Fruit fly (Drosophila melanogaster) whole organism, prepupa: ENCODE results near the gene CG7379.

Experiments used
- Blimp-1 ChIP-seq: fragments of 200-800 bp; sonication (Bioruptor generic); optimal IDR thresholded peaks from 3 replicates; lab custom pipeline; 2017; ENCODE audit warnings: missing biosample characterization, missing genetic modification characterization, mild to moderate bottlenecking, moderate library complexity, missing genetic modification reagents
- CG3032 ChIP-seq: fragments of 200-800 bp; optimal IDR thresholded peaks from 2 replicates; lab custom pipeline; 2019; ENCODE audit warnings: missing biosample characterization, mild to moderate bottlenecking, missing genetic modification characterization, moderate library complexity
- CG6808 ChIP-seq: fragments of 200-800 bp; sonication (Bioruptor generic); optimal IDR thresholded peaks from 3 replicates; lab custom pipeline; 2017; ENCODE audit warnings: missing biosample characterization, missing genetic modification characterization, mild to moderate bottlenecking, moderate library complexity, missing genetic modification reagents
- CG8319 ChIP-seq: fragments of 200-800 bp; sonication (Bioruptor generic); optimal IDR thresholded peaks from 3 replicates; lab custom pipeline; 2016; ENCODE audit warnings: missing biosample characterization, missing genetic modification characterization
- Eip93F ChIP-seq: fragments of 200-800 bp; sonication (Bioruptor generic); optimal IDR thresholded peaks from 2 replicates; lab custom pipeline; 2016; ENCODE audit warnings: missing biosample characterization, mild to moderate bottlenecking, missing genetic modification characterization
- Smox ChIP-seq: fragments of 200-800 bp; sonication (Bioruptor generic); optimal IDR thresholded peaks from 3 replicates; lab custom pipeline; 2016; ENCODE audit warnings: missing biosample characterization, missing genetic modification characterization
- achi ChIP-seq: fragments of 200-800 bp; sonication (Bioruptor generic); optimal IDR thresholded peaks from 3 replicates; lab custom pipeline; 2016; ENCODE audit warnings: missing biosample characterization, missing genetic modification characterization
- dsx ChIP-seq: fragments of 200-800 bp; optimal IDR thresholded peaks from 3 replicates; lab custom pipeline; 2019; ENCODE audit warnings: missing biosample characterization, mild to moderate bottlenecking, missing genetic modification characterization, moderate library complexity; ENCODE audit not compliant: poor library complexity, severe bottlenecking
- lz ChIP-seq: fragments of 200-800 bp; sonication (Bioruptor generic); optimal IDR thresholded peaks from 3 replicates; lab custom pipeline; 2016; ENCODE audit warnings: missing biosample characterization, missing genetic modification characterization
- topi ChIP-seq: fragments of 200-800 bp; sonication (Bioruptor generic); optimal IDR thresholded peaks from 3 replicates; lab custom pipeline; 2016; ENCODE audit warnings: missing biosample characterization, missing genetic modification characterization
- vri ChIP-seq: fragments of 200-800 bp; sonication (Bioruptor generic); optimal IDR thresholded peaks from 3 replicates; lab custom pipeline; 2016; ENCODE audit warnings: missing biosample characterization, mild to moderate bottlenecking, missing genetic modification characterization

DNA sequence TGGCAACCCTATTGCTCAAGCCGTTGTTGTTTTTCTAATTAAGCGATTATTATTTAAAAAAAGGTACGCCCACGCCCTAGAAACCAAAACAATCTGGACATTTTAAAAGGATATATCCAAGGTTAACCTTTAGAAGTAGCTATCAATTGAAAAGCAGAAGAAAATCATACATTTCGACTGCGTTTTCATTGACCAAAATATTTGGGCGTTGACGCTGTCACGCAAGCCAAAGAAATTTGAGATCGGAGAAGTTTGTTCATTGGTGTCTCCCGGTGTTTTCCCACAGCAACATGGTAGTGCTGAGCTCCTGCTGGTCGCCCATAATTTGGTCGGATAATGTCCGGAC, 3.1 kb downstream of the CG7379 start, which contains the start of gene pasi1:
- TF ChIP-seq lz (GFP tag; lab: Kevin White, UChicago): no peak
- no peak for TF ChIP-seq CG3032 (tag; lab: Kevin White, UChicago)
- no peak for TF ChIP-seq Blimp-1 (GFP tag; lab: Kevin White, UChicago)
- TF ChIP-seq Smox (GFP tag; lab: Kevin White, UChicago): no peak
- TF ChIP-seq vri: no peak
- TF ChIP-seq Eip93F (GFP tag; lab: Kevin White, UChicago): no peak
- no peak for TF ChIP-seq dsx (GFP tag; lab: Kevin White, UChicago)
- no peak for TF ChIP-seq CG8319
- no peak for TF ChIP-seq CG6808 (GFP tag; lab: Kevin White, UChicago)
- TF ChIP-seq achi (GFP tag; lab: Kevin White, UChicago): no peak
- TF ChIP-seq topi (GFP tag; lab: Kevin White, UChicago): no peak
